Worm (Caenorhabditis elegans): Measurements from ENCODE around the gene fbxb-107.

fbxb-107 gene

DNA sequence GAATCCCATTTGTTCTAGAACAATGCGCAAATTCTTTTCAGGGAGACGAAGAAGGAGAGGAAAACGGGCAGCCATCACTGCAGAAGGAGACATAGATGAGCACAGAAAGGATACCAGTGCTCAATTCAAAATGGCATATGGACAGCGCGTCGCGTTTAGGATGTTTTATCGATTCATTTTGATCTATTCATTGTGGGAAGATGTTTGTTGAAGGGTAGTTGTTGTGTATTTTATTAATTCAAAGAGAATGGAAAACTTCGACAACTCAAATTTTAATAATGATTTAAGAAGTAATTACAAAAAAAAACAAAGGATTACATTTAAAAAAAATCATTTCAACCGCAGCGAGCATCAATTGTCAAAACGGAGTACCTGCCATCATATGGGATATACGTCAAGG lies 13.6 kb downstream of the fbxb-107 start, which contains the start of gene sdz-10:
TSS of gene sdz-10 (minus strand) at position 101 of the 400 bp plus-strand sequence.
- TF ChIP-seq aly-1 (tag; optimal IDR thresholded peaks at IDR 0.05) (no peak), tbx-37 (GFP tag; conservative IDR thresholded peaks at IDR 0.05) (no peak), ceh-13 (GFP tag; optimal IDR thresholded peaks at IDR 0.05) (no peak), ets-7 (tag; optimal IDR thresholded peaks at IDR 0.05) (no peak), tra-4 (tag; optimal IDR thresholded peaks at IDR 0.05) (no peak), ceh-36 (tag; optimal IDR thresholded peaks at IDR 0.05) (no peak), B0310.2 (tag; optimal IDR thresholded peaks at IDR 0.05) (no peak), hmg-4 (GFP tag; optimal IDR thresholded peaks at IDR 0.05) (no peak), scrt-1 (GFP tag; IDR thresholded peaks at IDR 0.05) (no peak), pes-1 (GFP tag; IDR thresholded peaks at IDR 0.05) (no peak), ama-1 (optimal IDR thresholded peaks at IDR 0.05) (no peak), hnd-1 (tag; optimal IDR thresholded peaks at IDR 0.05) (no peak), flt-1 (GFP tag; IDR thresholded peaks at IDR 0.05) (no peak), hmbx-1 (tag; optimal IDR thresholded peaks at IDR 0.05) (no peak), tbx-11 (GFP tag; IDR thresholded peaks at IDR 0.05) (no peak), F13C5.2 (tag; optimal IDR thresholded peaks at IDR 0.05) (no peak), sea-1 (GFP tag; conservative IDR thresholded peaks at IDR 0.05) (no peak)

DNA sequence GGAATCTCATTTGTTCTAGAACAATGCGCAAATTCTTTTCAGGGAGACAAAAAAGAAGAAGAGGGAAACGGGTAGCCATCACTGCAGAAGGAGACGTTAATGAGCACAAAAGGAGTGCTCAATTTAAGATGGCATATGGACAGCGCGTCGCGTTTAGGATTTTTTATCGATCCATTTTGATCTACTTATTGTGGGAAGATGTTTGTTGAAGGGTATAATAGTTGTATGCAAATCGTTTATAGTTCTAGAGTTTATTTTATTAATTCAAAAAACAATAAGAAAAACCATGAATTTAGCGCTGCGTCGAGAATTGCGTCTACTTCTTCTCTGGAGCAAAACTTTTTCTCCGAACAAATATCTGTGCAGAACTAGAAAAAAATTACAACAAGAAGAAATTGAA lies 15.0 kb downstream of the fbxb-107 start, which contains the start of gene sdz-9:
TSS of gene sdz-9 (minus strand) at position 101 of the 400 bp plus-strand sequence.
- TF ChIP-seq F13C5.2 (tag; optimal IDR thresholded peaks at IDR 0.05) (no peak), tra-4 (tag; optimal IDR thresholded peaks at IDR 0.05) (no peak), B0310.2 (tag; optimal IDR thresholded peaks at IDR 0.05) (no peak), aly-1 (tag; optimal IDR thresholded peaks at IDR 0.05) (no peak), tbx-11 (GFP tag; IDR thresholded peaks at IDR 0.05) (no peak), ama-1 (optimal IDR thresholded peaks at IDR 0.05) (no peak), hnd-1 (tag; optimal IDR thresholded peaks at IDR 0.05) (no peak), hmbx-1 (tag; optimal IDR thresholded peaks at IDR 0.05) (no peak), ets-7 (tag; optimal IDR thresholded peaks at IDR 0.05) (no peak), tbx-37 (GFP tag; conservative IDR thresholded peaks at IDR 0.05) (no peak)

DNA sequence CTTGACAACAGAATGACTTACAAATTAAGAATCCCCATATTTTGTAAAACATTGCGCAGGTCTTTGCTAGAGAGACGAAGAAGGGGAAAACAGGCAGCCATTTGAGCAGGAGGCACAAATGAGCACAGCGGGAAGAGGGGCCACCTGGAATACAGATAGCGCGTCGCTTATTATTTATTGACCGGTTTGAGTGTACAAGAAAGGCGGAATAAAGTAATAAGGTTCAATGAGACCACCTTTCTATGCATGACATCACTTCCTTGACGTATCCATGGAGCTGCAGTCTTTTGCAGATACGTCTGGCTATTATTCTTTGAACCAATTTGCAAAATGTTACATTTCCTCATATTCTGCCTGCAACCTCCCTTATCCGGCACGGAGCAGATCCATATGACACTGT lies 16.3 kb downstream of the fbxb-107 start, which contains the start of gene fbxb-111:
TSS of gene fbxb-111 (minus strand) at position 101 of the 400 bp plus-strand sequence.
- TF ChIP-seq ets-7 (tag; optimal IDR thresholded peaks at IDR 0.05) (no peak), hnd-1 (tag; optimal IDR thresholded peaks at IDR 0.05) (no peak), flt-1 (GFP tag; IDR thresholded peaks at IDR 0.05) (no peak), tra-4 (tag; optimal IDR thresholded peaks at IDR 0.05) (no peak), sea-1 (GFP tag; conservative IDR thresholded peaks at IDR 0.05) (no peak), ceh-13 (GFP tag; optimal IDR thresholded peaks at IDR 0.05) (no peak), scrt-1 (GFP tag; IDR thresholded peaks at IDR 0.05) (no peak), hmg-4 (GFP tag; optimal IDR thresholded peaks at IDR 0.05) (no peak), F13C5.2 (tag; optimal IDR thresholded peaks at IDR 0.05) (no peak), pes-1 (GFP tag; IDR thresholded peaks at IDR 0.05) (no peak), tbx-11 (GFP tag; IDR thresholded peaks at IDR 0.05) (no peak), B0310.2 (tag; optimal IDR thresholded peaks at IDR 0.05) (no peak), ama-1 (optimal IDR thresholded peaks at IDR 0.05) (no peak)

DNA sequence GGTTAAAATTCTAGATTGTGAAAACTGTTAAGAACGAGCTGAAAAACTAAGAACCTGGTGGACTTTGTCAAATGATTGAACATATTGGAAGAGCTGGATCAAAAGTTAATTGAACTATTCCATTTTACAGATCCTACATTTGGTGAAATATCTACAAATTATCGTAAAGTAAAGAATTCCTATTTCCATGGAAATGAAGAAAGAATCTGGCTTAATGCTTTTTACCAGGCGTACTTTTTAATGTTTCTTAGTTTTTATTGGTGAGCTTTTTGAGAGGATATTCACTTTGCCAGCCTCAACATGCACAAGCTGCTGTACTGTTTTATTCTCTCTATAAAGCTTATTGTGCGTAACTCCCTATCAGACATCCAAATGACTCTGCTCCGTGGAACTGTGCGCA lies 19.3 kb downstream of the fbxb-107 start, which contains the start of gene F08D12.4:
TSS of gene F08D12.4 (plus strand) at position 301 of the 400 bp plus-strand sequence.
- no peak for TF ChIP-seq aly-1 (tag; optimal IDR thresholded peaks at IDR 0.05)
- TF ChIP-seq ets-7 (tag; optimal IDR thresholded peaks at IDR 0.05), result no peak
- no peak for TF ChIP-seq sea-1 (GFP tag; conservative IDR thresholded peaks at IDR 0.05)
- no peak for TF ChIP-seq tbx-37 (GFP tag; conservative IDR thresholded peaks at IDR 0.05)
- TF ChIP-seq B0310.2 (tag; optimal IDR thresholded peaks at IDR 0.05), result no peak
- TF ChIP-seq ama-1 (optimal IDR thresholded peaks at IDR 0.05), result no peak
- no peak for TF ChIP-seq hnd-1 (tag; optimal IDR thresholded peaks at IDR 0.05)

DNA sequence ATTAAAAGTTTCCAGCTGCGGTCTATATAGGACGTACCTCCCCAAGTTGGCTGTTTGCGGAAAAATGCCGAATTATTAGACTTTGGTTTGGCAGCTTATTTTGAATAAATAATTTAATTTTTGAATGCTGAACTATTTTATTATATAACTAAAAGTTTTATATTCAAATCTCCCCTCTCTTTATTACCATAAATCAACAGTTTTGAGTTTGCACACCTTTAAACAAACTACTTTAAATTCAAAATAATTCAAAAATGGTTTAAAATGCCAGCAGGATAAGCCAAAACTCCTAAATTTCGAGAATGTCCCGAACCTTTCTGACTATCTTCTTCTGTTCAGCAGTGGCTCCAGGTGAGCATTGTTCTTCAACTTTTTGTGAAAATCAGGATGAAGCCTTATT lies 20.7 kb downstream of the fbxb-107 start, which contains the start of gene F08D12.3:
TSS of gene F08D12.3 (plus strand) at position 301 of the 400 bp plus-strand sequence.
- TF ChIP-seq hmbx-1 (tag; optimal IDR thresholded peaks at IDR 0.05), result no peak

DNA sequence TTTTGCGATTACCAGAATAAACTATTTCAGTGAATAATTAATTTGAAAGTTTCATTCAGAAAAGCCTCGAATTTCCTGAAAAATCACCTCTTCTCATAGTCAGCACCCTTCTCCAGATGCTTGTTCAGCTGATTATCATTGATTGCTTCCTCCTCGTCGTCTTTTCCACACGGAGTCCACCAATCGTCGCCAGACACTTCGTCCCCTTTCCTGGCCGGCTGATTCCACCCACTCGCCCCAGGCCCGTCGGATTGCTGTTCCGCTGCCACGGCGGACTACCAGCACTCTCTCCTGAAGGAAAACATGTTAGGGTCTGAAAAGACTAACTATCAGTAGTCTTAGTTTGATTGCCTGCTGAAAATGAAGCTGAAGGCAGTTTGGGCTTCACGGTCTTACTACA lies 22.2 kb downstream of the fbxb-107 start:
- no peak for TF ChIP-seq flt-1 (GFP tag; IDR thresholded peaks at IDR 0.05)
- no peak for TF ChIP-seq ceh-13 (GFP tag; optimal IDR thresholded peaks at IDR 0.05)
- no peak for TF ChIP-seq hmg-4 (GFP tag; optimal IDR thresholded peaks at IDR 0.05)
- no peak for TF ChIP-seq pes-1 (GFP tag; IDR thresholded peaks at IDR 0.05)
- no peak for TF ChIP-seq B0310.2 (tag; optimal IDR thresholded peaks at IDR 0.05)
- TF ChIP-seq tbx-11 (GFP tag; IDR thresholded peaks at IDR 0.05), result no peak
- TF ChIP-seq hmbx-1 (tag; optimal IDR thresholded peaks at IDR 0.05), result no peak
- no peak for TF ChIP-seq ets-7 (tag; optimal IDR thresholded peaks at IDR 0.05)
- no peak for TF ChIP-seq aly-1 (tag; optimal IDR thresholded peaks at IDR 0.05)
- TF ChIP-seq tra-4 (tag; optimal IDR thresholded peaks at IDR 0.05), result no peak
- no peak for TF ChIP-seq F13C5.2 (tag; optimal IDR thresholded peaks at IDR 0.05)
- TF ChIP-seq tbx-37 (GFP tag; conservative IDR thresholded peaks at IDR 0.05), result no peak
- no peak for TF ChIP-seq sea-1 (GFP tag; conservative IDR thresholded peaks at IDR 0.05)

DNA sequence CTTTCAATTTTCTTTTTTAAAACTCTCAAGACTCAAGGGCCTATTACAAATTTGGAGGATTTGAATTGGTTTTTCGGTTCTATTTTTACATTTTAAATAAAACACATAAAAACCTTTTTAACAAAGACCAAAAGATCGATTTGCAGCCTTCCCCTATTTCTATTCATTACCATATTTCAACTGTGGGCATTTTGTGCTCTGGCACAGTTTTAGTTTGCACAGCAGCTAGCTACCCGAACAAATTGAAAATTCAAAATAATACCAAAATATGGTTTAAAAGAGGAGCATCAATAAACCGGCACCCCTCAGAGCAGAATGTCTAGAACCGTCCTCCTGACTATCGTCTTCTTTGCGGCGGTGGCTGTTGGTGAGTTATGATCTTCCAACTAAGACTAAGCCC lies 22.8 kb downstream of the fbxb-107 start, which contains the start of gene F08D12.2:
TSS of gene F08D12.2 (plus strand) at position 301 of the 400 bp plus-strand sequence.
- TF ChIP-seq pes-1 (GFP tag; IDR thresholded peaks at IDR 0.05) (no peak), tbx-11 (GFP tag; IDR thresholded peaks at IDR 0.05) (no peak), sea-1 (GFP tag; conservative IDR thresholded peaks at IDR 0.05) (no peak), tra-4 (tag; optimal IDR thresholded peaks at IDR 0.05) (no peak), hmbx-1 (tag; optimal IDR thresholded peaks at IDR 0.05) (no peak), ceh-13 (GFP tag; optimal IDR thresholded peaks at IDR 0.05) (no peak), aly-1 (tag; optimal IDR thresholded peaks at IDR 0.05) (no peak), ama-1 (optimal IDR thresholded peaks at IDR 0.05) (no peak), hnd-1 (tag; optimal IDR thresholded peaks at IDR 0.05) (no peak), ceh-36 (tag; optimal IDR thresholded peaks at IDR 0.05) (no peak), hmg-4 (GFP tag; optimal IDR thresholded peaks at IDR 0.05) (no peak)

DNA sequence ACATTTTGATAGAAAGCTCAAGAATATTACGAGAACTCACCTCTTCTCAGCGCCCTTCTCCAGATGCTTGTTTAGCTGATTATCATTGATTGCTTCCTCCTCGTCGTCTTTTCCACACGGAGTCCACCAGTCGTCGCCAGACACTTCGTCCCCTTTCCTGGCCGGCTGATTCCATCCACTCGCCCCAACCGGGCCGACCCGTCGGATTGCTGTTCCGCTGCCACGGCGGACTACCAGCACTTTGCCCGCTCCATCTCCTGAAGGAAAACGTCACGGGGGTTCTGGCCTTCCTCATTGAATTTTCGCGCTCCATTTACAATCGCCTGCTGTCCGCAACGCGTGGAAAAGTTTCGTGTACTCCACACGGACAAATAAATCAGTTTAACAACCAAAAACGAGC lies 24.8 kb downstream of the fbxb-107 start:
- TF ChIP-seq aly-1 (tag; optimal IDR thresholded peaks at IDR 0.05) (no peak), sea-1 (GFP tag; conservative IDR thresholded peaks at IDR 0.05) (no peak), tbx-11 (GFP tag; IDR thresholded peaks at IDR 0.05) (no peak), flt-1 (GFP tag; IDR thresholded peaks at IDR 0.05) (no peak), ceh-36 (tag; optimal IDR thresholded peaks at IDR 0.05) (no peak), scrt-1 (GFP tag; IDR thresholded peaks at IDR 0.05) (no peak), ceh-13 (GFP tag; optimal IDR thresholded peaks at IDR 0.05) (no peak), B0310.2 (tag; optimal IDR thresholded peaks at IDR 0.05) (no peak), ama-1 (optimal IDR thresholded peaks at IDR 0.05) (no peak), hmbx-1 (tag; optimal IDR thresholded peaks at IDR 0.05) (no peak), F13C5.2 (tag; optimal IDR thresholded peaks at IDR 0.05) (no peak), tra-4 (tag; optimal IDR thresholded peaks at IDR 0.05) (no peak), pes-1 (GFP tag; IDR thresholded peaks at IDR 0.05) (no peak), hnd-1 (tag; optimal IDR thresholded peaks at IDR 0.05) (no peak), ets-7 (tag; optimal IDR thresholded peaks at IDR 0.05) (no peak), hmg-4 (GFP tag; optimal IDR thresholded peaks at IDR 0.05) (no peak), tbx-37 (GFP tag; conservative IDR thresholded peaks at IDR 0.05) (no peak)

Measured in whole organism, early embryonic.